Fruit fly (Drosophila melanogaster): ENCODE measurements around the gene Gp93.

Gene Gp93

DNA sequence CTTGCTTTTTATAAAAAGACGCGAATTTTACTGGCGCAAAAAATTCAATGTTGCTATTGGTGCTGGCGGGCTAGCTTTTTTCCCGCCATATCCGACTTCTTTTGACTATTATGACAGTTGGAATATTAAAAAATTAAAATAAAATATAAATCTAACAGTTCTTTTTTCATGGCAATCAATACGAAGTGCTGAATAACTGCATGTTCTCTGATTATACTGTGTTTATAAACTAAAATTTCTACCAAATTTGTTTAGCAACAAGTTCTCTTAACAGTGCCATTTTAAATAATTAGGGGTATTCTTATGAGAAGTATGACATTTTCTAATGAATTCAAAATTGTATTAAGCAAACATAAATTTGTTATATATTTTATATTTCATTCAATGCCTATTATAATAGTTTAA, 29.1 kb upstream of the Gp93 start, which contains the start of gene Boh1 (continued):
- TF ChIP-seq CG7556 (GFP tag; optimal IDR thresholded peaks at IDR 0.05) (peak; percentile 20), CG13123 (GFP tag; optimal IDR thresholded peaks at IDR 0.05) (no peak), CG14014 (GFP tag; IDR thresholded peaks at IDR 0.05) (no peak), wdn (GFP tag; IDR thresholded peaks at IDR 0.05) (no peak), CG7963 (GFP tag; IDR thresholded peaks at IDR 0.05; ENCODE audit: partially characterized antibody) (no peak), sug (tag; optimal IDR thresholded peaks at IDR 0.05) (peak; percentile 48), CG14710 (tag; optimal IDR thresholded peaks at IDR 0.05) (peak; percentile 51), Bdp1 (GFP tag; optimal IDR thresholded peaks at IDR 0.05) (no peak), Aef1 (GFP tag; IDR thresholded peaks at IDR 0.05) (no peak), Hsf (GFP tag; optimal IDR thresholded peaks at IDR 0.05) (no peak), kni (GFP tag; optimal IDR thresholded peaks at IDR 0.05) (no peak), Nf-YB (GFP tag; optimal IDR thresholded peaks at IDR 0.05) (peak; percentile 15), ATbp (GFP tag; optimal IDR thresholded peaks at IDR 0.05) (no peak), CG1529 (GFP tag; optimal IDR thresholded peaks at IDR 0.05) (no peak), fd102C (GFP tag; optimal IDR thresholded peaks at IDR 0.05) (no peak), CG4424 (GFP tag; optimal IDR thresholded peaks at IDR 0.05) (peak; percentile 43), CG12659 (GFP tag; optimal IDR thresholded peaks at IDR 0.05) (peak; percentile 39), CG12744 (GFP tag; optimal IDR thresholded peaks at IDR 0.05) (no peak), CG10147 (GFP tag; optimal IDR thresholded peaks at IDR 0.05) (peak; percentile 8), tio (GFP tag; optimal IDR thresholded peaks at IDR 0.05) (no peak), Sry-δ (GFP tag; optimal IDR thresholded peaks at IDR 0.05) (no peak), CG3995 (GFP tag; optimal IDR thresholded peaks at IDR 0.05) (no peak), Mad (GFP tag; optimal IDR thresholded peaks at IDR 0.05) (no peak), exex (tag; optimal IDR thresholded peaks at IDR 0.05) (no peak), CG8765 (GFP tag; IDR thresholded peaks at IDR 0.05) (no peak), nerfin-1 (tag; optimal IDR thresholded peaks at IDR 0.05) (peak; percentile 24), CG2678 (tag; optimal IDR thresholded peaks at IDR 0.05) (peak; percentile 60), CG3281 (GFP tag; optimal IDR thresholded peaks at IDR 0.05) (peak; percentile 16), nom (GFP tag; optimal IDR thresholded peaks at IDR 0.05) (no peak), Dbx (GFP tag; IDR thresholded peaks at IDR 0.05) (no peak), CG33213 (GFP tag; optimal IDR thresholded peaks at IDR 0.05) (peak; percentile 22), CG10321 (GFP tag; IDR thresholded peaks at IDR 0.05) (no peak), ab (GFP tag; optimal IDR thresholded peaks at IDR 0.05) (no peak), CG16779 (GFP tag; IDR thresholded peaks at IDR 0.05) (no peak), bowl (GFP tag; IDR thresholded peaks at IDR 0.05) (no peak), Hr39 (optimal IDR thresholded peaks at IDR 0.05) (no peak), CG14441 (GFP tag; IDR thresholded peaks at IDR 0.05) (peak; percentile 28; the same call in 1 of the 2 replicates), knrl (GFP tag; IDR thresholded peaks at IDR 0.05; ENCODE audit: partially characterized antibody) (no peak), salm (tag; optimal IDR thresholded peaks at IDR 0.05) (no peak), tx (GFP tag; optimal IDR thresholded peaks at IDR 0.05) (no peak), jigr1 (GFP tag; IDR thresholded peaks at IDR 0.05) (no peak; the same call in 2 of the 3 replicates), pita (GFP tag; optimal IDR thresholded peaks at IDR 0.05) (no peak)

DNA sequence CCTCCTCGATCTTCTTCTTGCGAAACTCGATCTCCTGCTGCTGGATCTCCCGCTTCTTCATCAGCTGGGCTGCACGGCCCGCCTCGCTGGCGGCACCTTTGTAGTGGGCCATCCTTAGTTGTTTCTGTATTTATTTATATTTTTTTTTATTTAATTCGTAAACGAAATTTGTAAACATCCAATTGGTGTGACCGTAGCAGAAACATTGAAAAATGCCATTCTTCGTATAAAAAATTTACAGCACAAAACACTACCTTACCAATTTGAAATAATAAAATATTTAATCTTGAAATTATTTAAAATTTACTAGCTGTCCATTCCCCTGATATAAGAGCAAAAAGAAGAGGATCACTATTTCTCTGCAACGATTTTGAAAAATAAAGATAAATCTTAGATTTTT, 27.6 kb upstream of the Gp93 start, which contains the start of gene CG12259:
TSS of gene CG12259 (minus strand) at position 207 of the 400 bp plus-strand sequence.
- TF ChIP-seq Sry-δ (GFP tag; optimal IDR thresholded peaks at IDR 0.05), result no peak
- peak; percentile 19 for TF ChIP-seq CG18262 (tag; optimal IDR thresholded peaks at IDR 0.05)
- no peak for TF ChIP-seq disco-r (GFP tag; optimal IDR thresholded peaks at IDR 0.05)
- TF ChIP-seq ATbp (GFP tag; optimal IDR thresholded peaks at IDR 0.05), result peak; percentile 7
- TF ChIP-seq CG3838 (GFP tag; optimal IDR thresholded peaks at IDR 0.05), result no peak
- no peak for TF ChIP-seq pnt (GFP tag; optimal IDR thresholded peaks at IDR 0.05)
- TF ChIP-seq CG9797 (GFP tag; optimal IDR thresholded peaks at IDR 0.05), result peak; percentile 35
- no peak for TF ChIP-seq nom (GFP tag; optimal IDR thresholded peaks at IDR 0.05)
- TF ChIP-seq CG4707 (GFP tag; optimal IDR thresholded peaks at IDR 0.05), result no peak
- peak; percentile 12 for TF ChIP-seq CG1603 (tag; optimal IDR thresholded peaks at IDR 0.05)
- 0 out of 2 replicates have a peak, but pooled peaks have one; percentile 25 for TF ChIP-seq CG13287 (GFP tag; IDR thresholded peaks at IDR 0.05; ENCODE audit: partially characterized antibody)
- no peak for TF ChIP-seq CG11560 (tag; IDR thresholded peaks at IDR 0.05)
- TF ChIP-seq CG17829 (tag; optimal IDR thresholded peaks at IDR 0.05), result peak; percentile 14
- TF ChIP-seq CG2712 (tag; optimal IDR thresholded peaks at IDR 0.05), result peak; percentile 23
- no peak for TF ChIP-seq CG6791 (GFP tag; IDR thresholded peaks at IDR 0.05; ENCODE audit: partially characterized antibody)

Measured in whole organism, embryonic.